Fruit fly (Drosophila melanogaster) whole organism, prepupa: ENCODE measurements around the gene c11.1.

Experiments
- Blimp-1 ChIP-seq: fragments of 200-800 bp; sonication (Bioruptor generic); optimal IDR thresholded peaks from 3 replicates; lab custom pipeline; 2017; ENCODE audit warnings: missing biosample characterization, missing genetic modification characterization, mild to moderate bottlenecking, moderate library complexity, missing genetic modification reagents
- CG10631 ChIP-seq: fragments of 200-800 bp; sonication (Bioruptor generic); optimal IDR thresholded peaks from 2 replicates; lab custom pipeline; 2016; ENCODE audit warnings: missing biosample characterization, missing genetic modification characterization
- CG10669 ChIP-seq: fragments of 200-800 bp; sonication (Bioruptor generic); optimal IDR thresholded peaks from 3 replicates; lab custom pipeline; 2018; ENCODE audit warnings: missing biosample characterization, mild to moderate bottlenecking, missing genetic modification characterization, moderate library complexity
- CG11294 ChIP-seq: fragments of 200-800 bp; sonication (Bioruptor generic); IDR thresholded peaks from 2 replicates; pipeline ENCODE4 v1.3.6; 2022; ENCODE audit warnings: missing biosample characterization, missing genetic modification characterization
- CG11902 ChIP-seq: fragments of 200-800 bp; sonication (Bioruptor generic); optimal IDR thresholded peaks from 3 replicates; lab custom pipeline; 2016; ENCODE audit warnings: missing biosample characterization, missing genetic modification characterization
- CG15336 ChIP-seq: fragments of 200-800 bp; sonication (Bioruptor generic); IDR thresholded peaks from 2 replicates; pipeline ENCODE4 v1.3.6; 2022; ENCODE audit warnings: missing biosample characterization, missing genetic modification characterization
- CG1621 ChIP-seq: fragments of 200-800 bp; sonication (Bioruptor generic); optimal IDR thresholded peaks from 3 replicates; lab custom pipeline; 2018; ENCODE audit warnings: missing biosample characterization, mild to moderate bottlenecking, missing genetic modification characterization
- CG32006 ChIP-seq: fragments of 200-800 bp; sonication (Bioruptor generic); optimal IDR thresholded peaks from 3 replicates; lab custom pipeline; 2017; ENCODE audit warnings: missing biosample characterization, mild to moderate bottlenecking, missing genetic modification characterization
- CG34406 ChIP-seq: fragments of 200-800 bp; sonication (Bioruptor generic); optimal IDR thresholded peaks from 3 replicates; lab custom pipeline; 2016; ENCODE audit warnings: missing biosample characterization, missing genetic modification characterization
- CG6808 ChIP-seq: fragments of 200-800 bp; sonication (Bioruptor generic); optimal IDR thresholded peaks from 3 replicates; lab custom pipeline; 2017; ENCODE audit warnings: missing biosample characterization, missing genetic modification characterization, mild to moderate bottlenecking, moderate library complexity, missing genetic modification reagents
- CG6854 ChIP-seq: fragments of 200-800 bp; sonication (Bioruptor generic); optimal IDR thresholded peaks from 2 replicates; lab custom pipeline; 2017; ENCODE audit warnings: missing biosample characterization, mild to moderate bottlenecking, missing genetic modification characterization
- CG8119 ChIP-seq: fragments of 200-800 bp; sonication (Bioruptor generic); IDR thresholded peaks from 3 replicates; pipeline ENCODE4 v1.3.6; 2022; ENCODE audit warnings: missing biosample characterization, missing genetic modification characterization
- Eip75B ChIP-seq: fragments of 200-800 bp; sonication (Bioruptor generic); optimal IDR thresholded peaks from 3 replicates; lab custom pipeline; 2016; ENCODE audit warnings: missing biosample characterization, missing genetic modification characterization
- Eip78C ChIP-seq: fragments of 200-800 bp; sonication (Bioruptor generic); peaks from one replicate; lab custom pipeline; 2016; ENCODE audit warnings: missing biosample characterization, missing genetic modification characterization
- Ets21C ChIP-seq: fragments of 200-800 bp; sonication (Bioruptor generic); optimal IDR thresholded peaks from 3 replicates; lab custom pipeline; 2016; ENCODE audit warnings: missing biosample characterization, missing genetic modification characterization
- Ets96B ChIP-seq: fragments of 200-800 bp; optimal IDR thresholded peaks from 2 replicates; lab custom pipeline; 2019; ENCODE audit warnings: missing biosample characterization, mild to moderate bottlenecking, missing genetic modification characterization, moderate library complexity
- Gug ChIP-seq: fragments of 200-800 bp; sonication (Bioruptor generic); IDR thresholded peaks from 2 replicates; pipeline ENCODE4 v1.3.6; 2022; ENCODE audit warnings: missing biosample characterization, missing genetic modification characterization
- Lpt ChIP-seq: fragments of 200-800 bp; sonication (Bioruptor generic); optimal IDR thresholded peaks from 3 replicates; lab custom pipeline; 2016; ENCODE audit warnings: missing biosample characterization, missing genetic modification characterization
- OdsH ChIP-seq: fragments of 200-800 bp; sonication (Bioruptor generic); optimal IDR thresholded peaks from 3 replicates; lab custom pipeline; 2016; ENCODE audit warnings: missing biosample characterization, missing genetic modification characterization
- Smox ChIP-seq: fragments of 200-800 bp; sonication (Bioruptor generic); optimal IDR thresholded peaks from 3 replicates; lab custom pipeline; 2016; ENCODE audit warnings: missing biosample characterization, missing genetic modification characterization
- Sox102F ChIP-seq: fragments of 200-800 bp; sonication (Bioruptor generic); optimal IDR thresholded peaks from 2 replicates; lab custom pipeline; 2016; ENCODE audit warnings: missing biosample characterization, mild to moderate bottlenecking, missing genetic modification characterization
- Sox14 ChIP-seq: fragments of 200-800 bp; sonication (Bioruptor generic); optimal IDR thresholded peaks from 3 replicates; lab custom pipeline; 2016; ENCODE audit warnings: missing biosample characterization, missing genetic modification characterization
- achi ChIP-seq: fragments of 200-800 bp; sonication (Bioruptor generic); optimal IDR thresholded peaks from 3 replicates; lab custom pipeline; 2016; ENCODE audit warnings: missing biosample characterization, missing genetic modification characterization
- dac ChIP-seq: fragments of 200-800 bp; sonication (Bioruptor generic); optimal IDR thresholded peaks from 2 replicates; lab custom pipeline; 2017; ENCODE audit warnings: missing biosample characterization, mild to moderate bottlenecking, missing genetic modification characterization
- dsx ChIP-seq: fragments of 200-800 bp; optimal IDR thresholded peaks from 3 replicates; lab custom pipeline; 2019; ENCODE audit warnings: missing biosample characterization, mild to moderate bottlenecking, missing genetic modification characterization, moderate library complexity; ENCODE audit not compliant: poor library complexity, severe bottlenecking
- eg ChIP-seq: fragments of 200-800 bp; sonication (Bioruptor generic); IDR thresholded peaks from 3 replicates; pipeline ENCODE4 v1.3.6; 2022; ENCODE audit warnings: missing biosample characterization, missing genetic modification characterization
- esn ChIP-seq: fragments of 200-800 bp; sonication (Bioruptor generic); optimal IDR thresholded peaks from 2 replicates; lab custom pipeline; 2016; ENCODE audit warnings: missing biosample characterization, mild to moderate bottlenecking, missing genetic modification characterization, moderate library complexity
- fkh ChIP-seq: fragments of 200-800 bp; sonication (Bioruptor generic); optimal IDR thresholded peaks from 3 replicates; lab custom pipeline; 2017; ENCODE audit warnings: missing biosample characterization, mild to moderate bottlenecking, missing genetic modification characterization, moderate library complexity
- net ChIP-seq: fragments of 200-800 bp; sonication (Bioruptor generic); optimal IDR thresholded peaks from 3 replicates; lab custom pipeline; 2016; ENCODE audit warnings: missing biosample characterization, missing genetic modification characterization
- spab ChIP-seq: fragments of 200-800 bp; sonication (Bioruptor generic); optimal IDR thresholded peaks from 2 replicates; lab custom pipeline; 2017; ENCODE audit warnings: missing biosample characterization, mild to moderate bottlenecking, missing genetic modification characterization, missing genetic modification reagents
- ss ChIP-seq, 2 experiments: fragments of 200-800 bp; sonication (Bioruptor generic); optimal IDR thresholded peaks; 2 replicates in 1 of 2; 3 replicates in 1 of 2; lab custom pipeline; 2017 to 2018; ENCODE audit warnings: mild to moderate bottlenecking in 2 of 2, missing biosample characterization in 2 of 2, missing genetic modification characterization in 2 of 2, moderate library complexity in 1 of 2
- svp ChIP-seq: fragments of 200-800 bp; sonication (Bioruptor generic); peaks from one replicate; lab custom pipeline; 2016; ENCODE audit warnings: missing biosample characterization, missing genetic modification characterization
- topi ChIP-seq: fragments of 200-800 bp; sonication (Bioruptor generic); optimal IDR thresholded peaks from 3 replicates; lab custom pipeline; 2016; ENCODE audit warnings: missing biosample characterization, missing genetic modification characterization

c11.1 gene

DNA sequence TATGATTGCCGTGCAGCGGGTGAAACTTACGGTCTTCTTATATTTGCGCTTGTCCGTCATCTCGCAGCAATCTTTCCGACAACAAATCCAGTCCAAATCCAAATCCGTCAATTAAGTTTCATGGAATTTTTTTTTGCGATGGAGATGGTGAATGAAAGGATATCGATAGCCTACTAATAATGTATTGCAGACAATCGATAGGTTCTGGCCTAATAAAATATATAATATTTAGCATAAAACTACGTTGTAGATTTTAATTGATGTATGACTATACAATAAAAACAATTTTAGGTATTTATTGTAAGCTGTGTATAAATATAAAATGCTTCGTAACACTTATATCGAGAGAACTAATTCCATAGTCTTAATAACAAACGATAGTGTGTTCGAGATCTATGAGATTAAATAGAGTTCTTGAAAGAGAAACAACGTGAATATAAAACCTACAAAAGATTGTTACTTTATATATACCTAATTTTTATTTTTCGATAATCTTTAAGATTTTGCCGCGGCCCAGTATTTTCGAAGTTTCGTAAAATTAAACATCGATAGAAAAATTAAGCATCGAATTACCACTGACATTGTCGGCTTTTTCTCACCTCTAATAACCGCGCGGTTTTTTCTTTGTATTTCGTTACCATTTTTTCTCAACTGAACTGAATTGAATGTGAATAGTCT, 9.9 kb downstream of the c11.1 start, which contains the start of the genes Cfp1 and Aladin:
Cfp1 (minus strand) TSS at position 131 of the 678 bp plus-strand sequence.
Aladin (plus strand) TSS at position 584 of the 678 bp plus-strand sequence.
- TF ChIP-seq Lpt: no peak
- peak; percentile 24 for TF ChIP-seq esn (GFP tag; lab: Kevin White, UChicago)

dm6 chrX:9269825-9270224, 13.1 kb downstream of the c11.1 start, which contains the start of gene CG17440:
CG17440 (minus strand) TSS chrX:9269925.
- TF ChIP-seq CG11902 (no peak), CG1621 (tag; lab: Kevin White, UChicago) (no peak), Gug (GFP tag; lab: Robert Waterston, UW) (no peak), CG34406 (GFP tag; lab: Kevin White, UChicago) (no peak), svp (no peak), fkh (no peak), net (GFP tag; lab: Kevin White, UChicago) (no peak), CG11294 (GFP tag; lab: Robert Waterston, UW) (no peak), spab (GFP tag; lab: Kevin White, UChicago) (no peak), Smox (no peak), OdsH (GFP tag; lab: Kevin White, UChicago) (no peak), CG32006 (GFP tag; lab: Kevin White, UChicago) (no peak), Sox102F (no peak), CG6854 (GFP tag; lab: Kevin White, UChicago) (no peak), Blimp-1 (GFP tag; lab: Kevin White, UChicago) (no peak), CG10669 (GFP tag; lab: Kevin White, UChicago) (no peak)

- TF ChIP-seq ss (GFP tag; optimal IDR thresholded peaks at IDR 0.05; lab: Kevin White, UChicago): no peak
- TF ChIP-seq topi (GFP tag; lab: Kevin White, UChicago): no peak
- no peak for TF ChIP-seq Ets96B (tag; lab: Kevin White, UChicago)
- TF ChIP-seq dsx: no peak
- no peak for TF ChIP-seq net (GFP tag; lab: Kevin White, UChicago)
- TF ChIP-seq esn (GFP tag; lab: Kevin White, UChicago): no peak
- no peak for TF ChIP-seq fkh
- TF ChIP-seq svp: no peak
- no peak for TF ChIP-seq dac (GFP tag; lab: Kevin White, UChicago)
Measured at dm6 chrX:9267598-9267997, 15.3 kb downstream of the c11.1 start, which contains the start of gene Erk7. Erk7 (minus strand) TSS chrX:9267698.

DNA sequence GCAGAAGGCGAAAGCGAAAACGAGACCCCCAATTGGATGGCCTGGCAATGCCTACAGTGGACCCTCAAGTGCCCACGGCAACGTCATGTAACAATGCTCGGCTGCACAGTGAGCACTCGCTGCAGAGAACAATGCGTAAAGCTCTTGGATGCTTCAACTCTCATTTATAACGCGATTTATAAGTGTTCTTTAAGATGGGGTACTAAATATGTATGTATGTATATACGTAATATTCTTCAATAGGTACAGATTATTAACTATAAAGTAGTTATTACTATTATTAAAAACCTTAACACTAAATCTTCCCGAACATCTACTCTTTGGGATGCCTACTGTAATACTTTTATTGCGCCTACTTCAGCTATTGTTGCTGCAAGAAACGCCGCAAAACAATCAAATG, 16.8 kb downstream of the c11.1 start:
- TF ChIP-seq CG15336: peak; percentile 66
- no peak for TF ChIP-seq CG11294 (GFP tag; lab: Robert Waterston, UW)
- TF ChIP-seq achi (GFP tag; lab: Kevin White, UChicago): no peak
- no peak for TF ChIP-seq Ets21C
- no peak for TF ChIP-seq CG6808 (GFP tag; lab: Kevin White, UChicago)
- TF ChIP-seq Eip75B (GFP tag; lab: Kevin White, UChicago): no peak
- TF ChIP-seq spab (GFP tag; lab: Kevin White, UChicago): no peak
- TF ChIP-seq eg (GFP tag; lab: Robert Waterston, UW): 0 out of 3 replicates have a peak, but pooled peaks have one; percentile 10
- TF ChIP-seq Eip78C (GFP tag; lab: Kevin White, UChicago): peak; percentile 56
- no peak for TF ChIP-seq Sox14 (GFP tag; lab: Kevin White, UChicago)
- peak; percentile 50; the same call in 2 of the 3 replicates for TF ChIP-seq CG8119 (GFP tag; lab: Robert Waterston, UW)
- peak; percentile 18; the same call in 1 of the 2 replicates for TF ChIP-seq Gug (GFP tag; lab: Robert Waterston, UW)
- TF ChIP-seq CG32006 (GFP tag; lab: Kevin White, UChicago): peak; percentile 32
- TF ChIP-seq Smox: no peak
- no peak for TF ChIP-seq CG10631 (GFP tag; lab: Kevin White, UChicago)
